Worm (Caenorhabditis elegans) whole organism, L4 larva: Measurements from ENCODE around the gene C16C8.4.
A peak's percentile ranks its signal among the peaks of the same experiment; 100 is the strongest.

Experiments
- F37D6.2 ChIP-seq: sonication (generic microtip); optimal IDR thresholded peaks from 2 replicates; lab custom pipeline; 2016; ENCODE audit warnings: mild to moderate bottlenecking, missing genetic modification characterization, missing compliant biosample characterization
- T26A8.4 ChIP-seq: fragments of 200-800 bp; sonication (Bioruptor generic); IDR thresholded peaks from 2 replicates; pipeline ENCODE4 v1.3.6; 2022; ENCODE audit warnings: missing genetic modification characterization, missing compliant biosample characterization
- Y105C5A.15 ChIP-seq: fragments of 200-800 bp; sonication (Bioruptor generic); IDR thresholded peaks from 2 replicates; pipeline ENCODE4 v1.3.6; 2022; ENCODE audit warnings: missing genetic modification characterization, missing compliant biosample characterization
- Y48G9A.11 ChIP-seq: fragments of 200-800 bp; sonication (Bioruptor generic); IDR thresholded peaks from 2 replicates; pipeline ENCODE4 v1.3.6; 2022; ENCODE audit warnings: missing genetic modification reagents, missing genetic modification characterization, missing compliant biosample characterization
- Y75B8A.6 ChIP-seq: fragments of 200-800 bp; sonication (Bioruptor generic); IDR thresholded peaks from 2 replicates; pipeline ENCODE4 v1.3.6; 2022; ENCODE audit warnings: missing genetic modification reagents, missing genetic modification characterization, missing compliant biosample characterization
- aha-1 ChIP-seq: fragments of 150-350 bp; peaks from one replicate; lab custom pipeline; 2014; ENCODE audit warnings: missing biosample characterization, missing genetic modification characterization
- ama-1 ChIP-seq: fragments of 150-350 bp; optimal IDR thresholded peaks from 2 replicates; lab custom pipeline; 2014; ENCODE audit warnings: inconsistent platforms, mixed read lengths
- ceh-44 ChIP-seq: fragments of 200-800 bp; sonication (Bioruptor generic); IDR thresholded peaks from 2 replicates; pipeline ENCODE4 v1.3.6; 2022; ENCODE audit warnings: missing genetic modification reagents, missing genetic modification characterization, missing compliant biosample characterization
- ceh-62 ChIP-seq: sonication (generic microtip); optimal IDR thresholded peaks from 2 replicates; lab custom pipeline; 2017; ENCODE audit warnings: missing biosample characterization, missing genetic modification characterization
- cey-2 ChIP-seq: sonication (generic microtip); optimal IDR thresholded peaks from 3 replicates; lab custom pipeline; 2017; ENCODE audit warnings: missing genetic modification characterization, mild to moderate bottlenecking, missing compliant biosample characterization, antibody characterized with exemption, borderline replicate concordance; ENCODE audit not compliant: insufficient read depth
- daf-12 ChIP-seq: fragments of 150-350 bp; optimal IDR thresholded peaks from 2 replicates; lab custom pipeline; 2014; ENCODE audit warnings: missing biosample characterization, missing genetic modification reagents, missing genetic modification characterization
- daf-16 ChIP-seq, 3 experiments: sonication (generic microtip); optimal IDR thresholded peaks; 2 replicates each; lab custom pipeline; 2016 to 2017; ENCODE audit warnings: missing genetic modification characterization in 3 of 3, missing genetic modification reagents in 3 of 3, mild to moderate bottlenecking in 2 of 3, missing compliant biosample characterization in 2 of 3, missing biosample characterization in 1 of 3, moderate library complexity in 1 of 3
- daf-8 ChIP-seq: fragments of 200-800 bp; sonication (Bioruptor generic); IDR thresholded peaks from 2 replicates; pipeline ENCODE4 v1.3.6; 2022; ENCODE audit warnings: missing genetic modification characterization, missing compliant biosample characterization
- fkh-10 ChIP-seq: fragments of 150-350 bp; optimal IDR thresholded peaks from 2 replicates; lab custom pipeline; 2014; ENCODE audit warnings: missing biosample characterization, missing genetic modification reagents, missing genetic modification characterization
- gei-8 ChIP-seq: fragments of 200-800 bp; sonication (Bioruptor generic); optimal IDR thresholded peaks from 2 replicates; lab custom pipeline; 2018; ENCODE audit warnings: mild to moderate bottlenecking, missing genetic modification characterization, missing compliant biosample characterization
- hif-1 ChIP-seq, 2 experiments: sonication (generic microtip); optimal IDR thresholded peaks; 2 replicates each; lab custom pipeline; 2016 to 2017; ENCODE audit warnings: missing compliant biosample characterization in 2 of 2, missing genetic modification characterization in 2 of 2, missing genetic modification reagents in 2 of 2, missing genotype in 2 of 2, mild to moderate bottlenecking in 1 of 2
- lin-1 ChIP-seq: fragments of 200-800 bp; sonication (Bioruptor generic); IDR thresholded peaks from 2 replicates; pipeline ENCODE4 v1.3.6; 2022; ENCODE audit warnings: missing genetic modification reagents, missing genetic modification characterization, missing compliant biosample characterization
- lin-13 ChIP-seq: fragments of 150-350 bp; optimal IDR thresholded peaks from 2 replicates; lab custom pipeline; 2014; ENCODE audit warnings: missing biosample characterization, missing genetic modification reagents, missing genetic modification characterization
- lin-15B ChIP-seq: fragments of 150-350 bp; sonication (generic microtip); optimal IDR thresholded peaks from 3 replicates; lab custom pipeline; 2014; ENCODE audit warnings: missing biosample characterization, missing genetic modification characterization
- lin-39 ChIP-seq: fragments of 150-350 bp; optimal IDR thresholded peaks from 2 replicates; lab custom pipeline; 2014; ENCODE audit warnings: missing biosample characterization, missing genetic modification reagents, missing genetic modification characterization
- nhr-11 ChIP-seq: fragments of 150-350 bp; optimal IDR thresholded peaks from 2 replicates; lab custom pipeline; 2014; ENCODE audit warnings: missing biosample characterization, missing genetic modification characterization
- nhr-41 ChIP-seq: fragments of 200-800 bp; sonication (Bioruptor generic); IDR thresholded peaks from 2 replicates; pipeline ENCODE4 v1.3.6; 2022; ENCODE audit warnings: missing genetic modification reagents, missing genetic modification characterization, missing compliant biosample characterization
- nhr-6 ChIP-seq: fragments of 150-350 bp; optimal IDR thresholded peaks from 2 replicates; lab custom pipeline; 2014; ENCODE audit warnings: missing biosample characterization, missing genetic modification characterization
- pha-4 ChIP-seq, 2 experiments: fragments of 150-350 bp in 1 of 2; fragments of 200-800 bp in 1 of 2; sonication (Bioruptor generic) in 1 of 2; IDR thresholded peaks in 1 of 2; optimal IDR thresholded peaks in 1 of 2; 2 replicates each; pipeline versions ENCODE4 v1.3.6 to Lab custom; 2014 to 2022; ENCODE audit warnings: missing genetic modification characterization in 2 of 2, missing genetic modification reagents in 2 of 2, missing biosample characterization in 1 of 2, missing compliant biosample characterization in 1 of 2
- pqm-1 ChIP-seq: sonication (generic microtip); optimal IDR thresholded peaks from 2 replicates; lab custom pipeline; 2017; ENCODE audit warnings: missing biosample characterization, missing genetic modification characterization
- rbr-2 ChIP-seq: sonication (generic microtip); optimal IDR thresholded peaks from 2 replicates; lab custom pipeline; 2016; ENCODE audit warnings: missing genotype, missing genetic modification characterization, missing compliant biosample characterization
- saeg-2 ChIP-seq: fragments of 200-800 bp; sonication (Bioruptor generic); IDR thresholded peaks from 2 replicates; pipeline ENCODE4 v1.3.6; 2022; ENCODE audit warnings: missing genetic modification reagents, missing genetic modification characterization, missing compliant biosample characterization
- set-16 ChIP-seq: fragments of 200-800 bp; sonication (Bioruptor generic); IDR thresholded peaks from 2 replicates; pipeline ENCODE4 v1.3.6; 2022; ENCODE audit warnings: missing genetic modification reagents, missing genetic modification characterization, missing compliant biosample characterization
- snpc-1.2 ChIP-seq: fragments of 200-800 bp; sonication (Bioruptor generic); IDR thresholded peaks from 2 replicates; pipeline ENCODE4 v1.3.6; 2022; ENCODE audit warnings: missing genetic modification reagents, missing genetic modification characterization, missing compliant biosample characterization
- tag-97 ChIP-seq: fragments of 200-800 bp; sonication (Bioruptor generic); IDR thresholded peaks from 2 replicates; pipeline ENCODE4 v1.3.6; 2022; ENCODE audit warnings: missing genetic modification characterization, missing compliant biosample characterization
- tra-1 ChIP-seq: fragments of 200-800 bp; sonication (Bioruptor generic); IDR thresholded peaks from 2 replicates; pipeline ENCODE4 v1.3.6; 2022; ENCODE audit warnings: missing genetic modification reagents, missing genetic modification characterization, missing compliant biosample characterization
- unc-62 ChIP-seq, 3 experiments: fragments of 150-350 bp in 1 of 3; sonication (generic microtip); optimal IDR thresholded peaks in 2 of 3; peaks in 1 of 3; 1 replicate in 1 of 3; 2 replicates in 2 of 3; lab custom pipeline; 2014 to 2017; ENCODE audit warnings: missing biosample characterization in 3 of 3, missing genetic modification characterization in 3 of 3, missing genetic modification reagents in 3 of 3, missing genotype in 1 of 3
- ztf-7 ChIP-seq: fragments of 150-350 bp; optimal IDR thresholded peaks from 2 replicates; lab custom pipeline; 2014; ENCODE audit warnings: missing biosample characterization, missing genetic modification characterization

C16C8.4 gene

ce11 chrII:3414383-3414910 lies 29.7 kb downstream of the C16C8.4 start, which contains the start of the genes F18A12.7 and F18A12.2:
Gene F18A12.7, minus strand, starts transcription at chrII:3414483.
Gene F18A12.2, plus strand, starts transcription at chrII:3414860.
- TF ChIP-seq ceh-44 (GFP tag; lab: Robert Waterston, UW) = no peak

ce11 chrII:3403535-3403934 lies 40.6 kb downstream of the C16C8.4 start, which contains the start of gene nep-8:
Gene nep-8, plus strand, starts transcription at chrII:3403835.
- TF ChIP-seq pha-4 (GFP tag; IDR thresholded peaks at IDR 0.05; lab: Robert Waterston, UW) = no peak
- TF ChIP-seq pha-4 (tag; optimal IDR thresholded peaks at IDR 0.05; lab: Kevin White, UChicago) = no peak
- TF ChIP-seq nhr-6 (tag; lab: Kevin White, UChicago) = no peak
- TF ChIP-seq F37D6.2 (tag; lab: Kevin White, UChicago) = no peak
- no peak for TF ChIP-seq lin-1 (GFP tag; lab: Robert Waterston, UW)
- TF ChIP-seq nhr-41 (GFP tag; lab: Robert Waterston, UW) = no peak
- no peak for TF ChIP-seq unc-62 (GFP tag; optimal IDR thresholded peaks at IDR 0.05 in 1 of 2; lab: Kevin White, UChicago)
- TF ChIP-seq unc-62 (tag; optimal IDR thresholded peaks at IDR 0.05; lab: Kevin White, UChicago) = no peak
- TF ChIP-seq nhr-11 (tag; lab: Kevin White, UChicago) = no peak
- no peak for TF ChIP-seq gei-8 (GFP tag; lab: Kevin White, UChicago)
- no peak for TF ChIP-seq ztf-7 (tag; lab: Kevin White, UChicago)
- no peak for TF ChIP-seq set-16
- TF ChIP-seq snpc-1.2 (GFP tag; lab: Robert Waterston, UW) = no peak
- TF ChIP-seq lin-39 (tag; lab: Kevin White, UChicago) = no peak
- TF ChIP-seq lin-15B (tag; lab: Kevin White, UChicago) = no peak
- TF ChIP-seq cey-2 (tag; lab: Kevin White, UChicago) = no peak
- no peak for TF ChIP-seq Y105C5A.15 (GFP tag; lab: Robert Waterston, UW)
- TF ChIP-seq fkh-10 (GFP tag; lab: Kevin White, UChicago) = no peak
- no peak for TF ChIP-seq rbr-2
- TF ChIP-seq pqm-1 = no peak

ce11 chrII:3402854-3403253 lies 41.3 kb downstream of the C16C8.4 start, which contains the start of gene nep-10:
Gene nep-10, minus strand, starts transcription at chrII:3402954.
- TF ChIP-seq daf-12 (tag; lab: Kevin White, UChicago) = no peak
- TF ChIP-seq Y48G9A.11 (GFP tag; lab: Robert Waterston, UW) = no peak
- no peak for TF ChIP-seq Y75B8A.6 (GFP tag; lab: Robert Waterston, UW)
- no peak for TF ChIP-seq ceh-62 (tag; lab: Kevin White, UChicago)
- no peak for TF ChIP-seq T26A8.4
- no peak for TF ChIP-seq saeg-2
- TF ChIP-seq tag-97 (GFP tag; lab: Robert Waterston, UW) = no peak
- TF ChIP-seq lin-13 = no peak
- TF ChIP-seq aha-1 (tag; lab: Kevin White, UChicago) = no peak
- no peak for TF ChIP-seq daf-8
- TF ChIP-seq ceh-44 (GFP tag; lab: Robert Waterston, UW) = no peak

ce11 chrII:3399212-3399611 lies 45.0 kb downstream of the C16C8.4 start, which contains the start of gene nep-9:
Gene nep-9, minus strand, starts transcription at chrII:3399312.
- TF ChIP-seq aha-1 (tag; lab: Kevin White, UChicago) (peak; percentile 24), daf-16 (GFP tag; optimal IDR thresholded peaks at IDR 0.05; lab: Kevin White, UChicago) (no peak), daf-16 (tag; optimal IDR thresholded peaks at IDR 0.05; lab: Kevin White, UChicago) (no peak), hif-1 (tag; optimal IDR thresholded peaks at IDR 0.05; lab: Kevin White, UChicago) (no peak), ama-1 (no peak), tra-1 (GFP tag; lab: Robert Waterston, UW) (no peak)
